Fruit fly (Drosophila melanogaster) whole organism, embryonic: ENCODE measurements around the gene Or23a.

Experiments
- Atf6 ChIP-seq: fragments of 200-800 bp; sonication (Bioruptor generic); IDR thresholded peaks from 2 replicates; pipeline ENCODE4 v1.3.6; 2022; ENCODE audit warnings: missing biosample characterization, missing genetic modification characterization
- CG10543 ChIP-seq: fragments of 200-800 bp; sonication (Bioruptor generic); optimal IDR thresholded peaks from 3 replicates; lab custom pipeline; 2017; ENCODE audit warnings: missing biosample characterization, mild to moderate bottlenecking, missing genetic modification characterization, moderate library complexity
- CG11398 ChIP-seq: fragments of 200-800 bp; sonication (Bioruptor generic); optimal IDR thresholded peaks from 2 replicates; lab custom pipeline; 2016; ENCODE audit warnings: missing biosample characterization, missing genetic modification characterization
- CG13123 ChIP-seq: fragments of 200-800 bp; sonication (Bioruptor generic); optimal IDR thresholded peaks from 2 replicates; lab custom pipeline; 2016; ENCODE audit warnings: missing biosample characterization, missing genetic modification characterization
- CG14014 ChIP-seq: fragments of 200-800 bp; sonication (Bioruptor generic); IDR thresholded peaks from 2 replicates; pipeline ENCODE4 v1.3.6; 2022; ENCODE audit warnings: missing biosample characterization, missing genetic modification characterization
- CG1647 ChIP-seq: fragments of 200-800 bp; sonication (Bioruptor generic); optimal IDR thresholded peaks from 3 replicates; lab custom pipeline; 2016; ENCODE audit warnings: missing biosample characterization, missing genetic modification characterization
- CG2202 ChIP-seq: fragments of 200-800 bp; sonication (Bioruptor generic); optimal IDR thresholded peaks from 2 replicates; lab custom pipeline; 2018; ENCODE audit warnings: missing biosample characterization, mild to moderate bottlenecking, missing genetic modification characterization
- CG34376 ChIP-seq: fragments of 200-800 bp; sonication (Bioruptor generic); optimal IDR thresholded peaks from 2 replicates; lab custom pipeline; 2018; ENCODE audit warnings: missing biosample characterization, mild to moderate bottlenecking, missing genetic modification characterization
- CG3838 ChIP-seq: fragments of 200-800 bp; sonication (Bioruptor generic); optimal IDR thresholded peaks from 3 replicates; lab custom pipeline; 2016; ENCODE audit warnings: missing biosample characterization, missing genetic modification characterization
- CG6175 ChIP-seq: fragments of 200-800 bp; sonication (Bioruptor generic); IDR thresholded peaks from 3 replicates; pipeline ENCODE4 v1.3.6; 2022; ENCODE audit warnings: missing biosample characterization, missing genetic modification characterization
- CG9609 ChIP-seq: fragments of 200-800 bp; sonication (Bioruptor generic); optimal IDR thresholded peaks from 3 replicates; lab custom pipeline; 2016; ENCODE audit warnings: missing biosample characterization, missing genetic modification characterization
- D19B ChIP-seq: fragments of 200-800 bp; sonication (Bioruptor generic); optimal IDR thresholded peaks from 2 replicates; lab custom pipeline; 2017; ENCODE audit warnings: missing biosample characterization, mild to moderate bottlenecking, missing genetic modification characterization
- Elba2 ChIP-seq: fragments of 200-800 bp; sonication (Bioruptor generic); optimal IDR thresholded peaks from 3 replicates; lab custom pipeline; 2016; ENCODE audit warnings: missing biosample characterization, missing genetic modification characterization
- Ets65A ChIP-seq: fragments of 200-800 bp; sonication (Bioruptor generic); peaks from one replicate; lab custom pipeline; 2016; ENCODE audit warnings: missing biosample characterization, missing genetic modification characterization
- Hr39 ChIP-seq: fragments of >200 bp; optimal IDR thresholded peaks from 2 replicates; lab custom pipeline; 2017
- Kr ChIP-seq: fragments of 200-800 bp; sonication (Bioruptor generic); optimal IDR thresholded peaks from 2 replicates; lab custom pipeline; 2017; ENCODE audit warnings: missing biosample characterization, mild to moderate bottlenecking, missing genetic modification characterization
- Poxn ChIP-seq: fragments of 200-800 bp; sonication (Bioruptor generic); IDR thresholded peaks from 2 replicates; pipeline ENCODE4 v1.3.6; 2022; ENCODE audit warnings: missing biosample characterization, missing genetic modification characterization
- bcd ChIP-seq: fragments of 200-800 bp; sonication (Bioruptor generic); optimal IDR thresholded peaks from 2 replicates; lab custom pipeline; 2017; ENCODE audit warnings: missing biosample characterization, mild to moderate bottlenecking, missing genetic modification characterization
- grau ChIP-seq: fragments of 200-800 bp; optimal IDR thresholded peaks from 3 replicates; lab custom pipeline; 2019; ENCODE audit warnings: missing biosample characterization, mild to moderate bottlenecking, missing genetic modification characterization, moderate library complexity
- her ChIP-seq: fragments of 200-800 bp; sonication (Bioruptor generic); optimal IDR thresholded peaks from 2 replicates; lab custom pipeline; 2016; ENCODE audit warnings: missing biosample characterization, missing genetic modification characterization
- hth ChIP-seq: fragments of >200 bp; optimal IDR thresholded peaks from 2 replicates; lab custom pipeline; 2017; ENCODE audit warnings: inconsistent platforms
- ken ChIP-seq: fragments of 200-800 bp; sonication (Bioruptor generic); IDR thresholded peaks from 3 replicates; pipeline ENCODE4 v1.3.6; 2022; ENCODE audit warnings: missing biosample characterization, missing genetic modification characterization
- pzg ChIP-seq: fragments of 200-800 bp; sonication (Bioruptor generic); optimal IDR thresholded peaks from 3 replicates; lab custom pipeline; 2018; ENCODE audit warnings: missing biosample characterization, mild to moderate bottlenecking, missing genetic modification characterization, moderate library complexity
- row ChIP-seq: fragments of 200-800 bp; sonication (Bioruptor generic); IDR thresholded peaks from 3 replicates; pipeline ENCODE4 v1.3.6; 2022; ENCODE audit warnings: missing biosample characterization, missing genetic modification characterization
- sd ChIP-seq: fragments of 200-800 bp; sonication (Bioruptor generic); optimal IDR thresholded peaks from 3 replicates; lab custom pipeline; 2018; ENCODE audit warnings: missing biosample characterization, mild to moderate bottlenecking, missing genetic modification characterization, moderate library complexity
- sim ChIP-seq: fragments of 200-800 bp; sonication (Bioruptor generic); IDR thresholded peaks from 2 replicates; pipeline ENCODE4 v1.3.6; 2022; ENCODE audit warnings: missing biosample characterization, missing genetic modification characterization
- ssp ChIP-seq: fragments of 200-800 bp; sonication (Bioruptor generic); IDR thresholded peaks from 2 replicates; pipeline ENCODE4 v1.3.6; 2022; ENCODE audit warnings: missing biosample characterization, missing genetic modification characterization
- stwl ChIP-seq: fragments of 200-800 bp; sonication (Bioruptor generic); optimal IDR thresholded peaks from 3 replicates; lab custom pipeline; 2018; ENCODE audit warnings: missing biosample characterization, mild to moderate bottlenecking, missing genetic modification characterization, moderate library complexity
- tx ChIP-seq: fragments of 200-800 bp; sonication (Bioruptor generic); optimal IDR thresholded peaks from 2 replicates; lab custom pipeline; 2016; ENCODE audit warnings: missing biosample characterization, missing genetic modification characterization

Gene Or23a

DNA sequence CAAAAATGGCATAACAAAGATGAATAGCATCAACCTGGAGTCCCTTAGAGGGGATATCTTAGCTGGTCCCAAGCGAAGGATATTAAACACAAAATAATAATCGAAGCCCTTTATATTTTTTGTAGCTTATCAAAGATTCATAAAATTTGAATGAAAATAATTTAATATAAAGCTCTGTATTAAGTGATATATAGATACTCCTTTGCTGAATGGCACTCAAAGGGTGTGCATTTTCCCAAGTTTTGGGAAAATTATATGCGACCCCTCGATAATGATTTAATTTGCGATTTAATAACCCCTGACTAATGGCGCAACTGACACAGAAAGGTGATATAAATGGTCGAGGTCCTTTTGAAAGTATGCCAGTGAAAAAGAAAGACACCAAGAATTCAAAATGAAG, at the start of gene Or23a:
TSS of gene Or23a (plus strand) at position 301 of the 400 bp plus-strand sequence.
- TF ChIP-seq ken (GFP tag; lab: Robert Waterston, UW), result no peak
- no peak for TF ChIP-seq CG2202 (tag; lab: Kevin White, UChicago)
- TF ChIP-seq CG9609, result no peak
- no peak for TF ChIP-seq grau (tag; lab: Kevin White, UChicago)
- no peak for TF ChIP-seq CG3838 (GFP tag; lab: Kevin White, UChicago)
- TF ChIP-seq stwl (tag; lab: Kevin White, UChicago), result no peak
- TF ChIP-seq Poxn (GFP tag; lab: Robert Waterston, UW), result no peak
- TF ChIP-seq tx (GFP tag; lab: Kevin White, UChicago), result no peak
- no peak for TF ChIP-seq CG34376 (GFP tag; lab: Kevin White, UChicago)
- no peak for TF ChIP-seq sim
- TF ChIP-seq pzg, result no peak
- no peak for TF ChIP-seq Kr (GFP tag; lab: Kevin White, UChicago)
- TF ChIP-seq CG11398 (GFP tag; lab: Kevin White, UChicago), result no peak
- no peak for TF ChIP-seq CG14014 (GFP tag; lab: Robert Waterston, UW)
- no peak for TF ChIP-seq CG13123
- no peak for TF ChIP-seq bcd (GFP tag; lab: Kevin White, UChicago)

DNA sequence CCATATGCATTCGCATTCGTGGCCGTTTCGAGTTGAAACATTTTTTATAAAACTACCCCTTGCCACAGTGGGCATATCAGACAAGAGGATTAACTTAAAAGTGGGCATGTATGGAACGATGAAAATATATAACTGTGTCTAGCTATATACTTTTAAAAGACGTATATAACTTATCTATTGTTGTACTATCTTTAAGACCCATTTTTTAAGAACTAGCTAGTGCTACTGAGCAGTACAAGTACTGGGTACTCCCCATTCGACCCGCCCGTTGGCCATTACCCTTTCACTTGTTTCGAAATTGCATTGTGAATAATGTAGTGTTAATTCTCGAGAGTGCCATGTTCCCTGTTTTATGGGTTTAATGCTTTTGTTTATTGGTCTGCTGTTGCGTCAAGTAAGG, 47.1 kb upstream of the Or23a start:
- TF ChIP-seq D19B (GFP tag; lab: Kevin White, UChicago) (peak; percentile 1), CG1647 (GFP tag; lab: Kevin White, UChicago) (no peak)

DNA sequence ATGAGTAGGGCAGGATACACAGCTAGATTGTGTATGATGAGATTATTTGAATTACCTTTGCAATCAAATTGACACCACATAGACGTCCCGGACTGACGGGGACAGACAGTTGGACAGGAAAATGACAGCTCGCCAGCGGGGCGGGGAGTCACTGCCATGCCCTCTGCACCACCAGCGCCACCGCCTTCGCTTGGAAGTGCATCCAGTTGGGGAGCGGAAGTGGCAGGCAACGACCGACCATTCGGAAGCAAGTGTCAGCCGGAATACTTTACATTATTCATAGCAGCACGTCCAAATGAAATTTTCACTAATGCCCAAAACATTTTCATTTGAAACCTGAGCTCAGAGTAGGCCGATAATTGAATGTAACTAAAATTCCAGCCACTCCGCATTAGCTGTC, 44.2 kb upstream of the Or23a start, which contains the start of gene CG15395:
TSS of gene CG15395 (plus strand) at position 301 of the 400 bp plus-strand sequence.
- TF ChIP-seq CG10543 (GFP tag; lab: Kevin White, UChicago), result no peak
- no peak for TF ChIP-seq CG6175 (GFP tag; lab: Robert Waterston, UW)
- TF ChIP-seq, all 482 proteins: peak for 0

DNA sequence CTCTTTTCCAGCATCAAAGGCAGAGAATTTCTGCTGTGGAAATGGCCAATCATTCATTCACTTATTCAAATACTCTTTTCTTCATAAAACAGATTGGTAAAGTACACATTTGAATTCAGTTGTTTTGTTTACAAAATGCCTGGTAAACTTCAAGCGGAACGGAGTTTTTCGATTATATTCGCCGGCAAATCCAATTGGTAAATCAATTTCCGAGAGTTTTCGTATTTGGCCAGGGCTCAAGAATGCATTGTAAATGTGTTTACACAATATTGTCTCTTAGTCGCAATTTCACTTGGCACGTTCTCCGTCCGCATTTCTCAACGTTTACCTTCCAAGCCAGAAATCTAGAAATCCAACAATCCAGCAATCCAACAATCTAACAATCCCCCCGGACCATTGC, 34.0 kb upstream of the Or23a start, which contains the start of gene CG43403:
TSS of gene CG43403 (plus strand) at position 301 of the 400 bp plus-strand sequence.
- TF ChIP-seq ssp (GFP tag; lab: Robert Waterston, UW) (no peak), Ets65A (GFP tag; lab: Kevin White, UChicago) (peak; percentile 36)

DNA sequence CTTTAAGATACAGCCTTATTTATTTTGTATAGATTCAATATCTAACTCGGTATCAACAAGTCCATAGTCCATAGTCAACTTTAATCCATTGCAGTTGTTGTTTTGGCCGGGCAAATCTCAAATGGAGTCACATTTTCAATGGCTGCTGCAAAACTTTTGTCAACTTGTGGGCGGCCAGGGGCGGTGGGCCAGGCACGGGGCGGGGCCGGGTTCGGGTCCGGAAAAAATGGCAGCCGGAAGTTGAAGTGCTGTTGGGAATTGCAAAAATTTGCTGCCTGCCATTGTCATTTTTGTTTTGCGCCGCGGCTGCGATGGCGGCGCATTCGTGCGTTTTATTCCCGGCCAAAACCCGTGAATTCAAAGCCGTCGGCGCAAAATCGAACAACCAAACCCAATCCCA, 29.9 kb upstream of the Or23a start:
- TF ChIP-seq Hr39 (lab: Kevin White, UChicago) (peak; percentile 30), her (no peak)
- TF ChIP-seq, all 482 proteins: peak for 1

DNA sequence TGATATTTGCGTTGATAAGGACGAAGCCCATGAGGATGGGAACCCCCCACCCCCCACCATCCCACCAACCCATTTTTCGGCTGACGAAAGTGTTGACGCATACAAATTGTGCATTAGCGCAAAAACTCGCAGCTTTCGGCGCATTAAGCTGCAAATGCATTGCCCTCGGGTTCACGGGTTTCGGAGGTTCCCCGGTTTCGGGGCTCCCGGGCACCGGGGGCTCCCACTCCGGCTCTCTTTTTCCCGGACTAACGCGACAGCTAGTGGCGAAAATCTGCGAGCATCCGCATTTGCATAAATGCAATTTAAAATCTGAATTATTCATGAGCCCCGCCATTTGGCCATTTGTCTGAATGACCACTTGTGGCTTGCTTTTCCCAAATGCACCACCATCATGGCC, 26.3 kb upstream of the Or23a start:
- TF ChIP-seq Hr39 (lab: Kevin White, UChicago) (peak; percentile 17), hth (lab: Kevin White, UChicago) (no peak)

DNA sequence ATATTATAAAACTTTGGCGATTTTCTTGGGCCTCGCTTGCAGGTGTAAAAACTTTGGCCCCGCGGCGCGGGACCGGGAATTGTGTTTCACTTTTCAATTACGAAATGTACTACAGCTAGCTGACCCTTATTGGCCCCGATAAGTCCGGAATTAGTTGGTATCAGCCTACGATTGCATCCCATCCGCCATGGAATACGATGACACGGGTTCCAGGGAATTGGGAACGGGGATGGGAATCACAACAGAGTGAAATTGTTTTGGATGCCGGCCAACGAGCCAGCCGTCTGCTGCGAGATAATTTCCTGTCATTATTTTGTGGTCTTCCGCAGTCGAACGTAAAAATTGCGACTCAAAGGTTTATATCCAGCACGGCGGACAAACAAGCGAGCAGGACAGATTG, 25.1 kb upstream of the Or23a start:
- TF ChIP-seq Elba2 (GFP tag; lab: Kevin White, UChicago) (no peak), Atf6 (GFP tag; lab: Robert Waterston, UW) (no peak), sd (tag; lab: Kevin White, UChicago) (no peak), Ets65A (GFP tag; lab: Kevin White, UChicago) (peak; percentile 92), row (GFP tag; lab: Robert Waterston, UW) (no peak)
- TF ChIP-seq, all 482 proteins: peak for 1
